Fruit fly (Drosophila melanogaster) whole organism, prepupa: ENCODE results near the gene CG10352.
A peak's percentile ranks its signal among the peaks of the same experiment; 100 is the strongest.

ENCODE experiments used
- Blimp-1 ChIP-seq: fragments of 200-800 bp; sonication (Bioruptor generic); optimal IDR thresholded peaks from 3 replicates; lab custom pipeline; 2017; ENCODE audit warnings: missing biosample characterization, missing genetic modification characterization, mild to moderate bottlenecking, moderate library complexity, missing genetic modification reagents
- CG10631 ChIP-seq: fragments of 200-800 bp; sonication (Bioruptor generic); optimal IDR thresholded peaks from 2 replicates; lab custom pipeline; 2016; ENCODE audit warnings: missing biosample characterization, missing genetic modification characterization
- CG10669 ChIP-seq: fragments of 200-800 bp; sonication (Bioruptor generic); optimal IDR thresholded peaks from 3 replicates; lab custom pipeline; 2018; ENCODE audit warnings: missing biosample characterization, mild to moderate bottlenecking, missing genetic modification characterization, moderate library complexity
- CG11294 ChIP-seq: fragments of 200-800 bp; sonication (Bioruptor generic); IDR thresholded peaks from 2 replicates; pipeline ENCODE4 v1.3.6; 2022; ENCODE audit warnings: missing biosample characterization, missing genetic modification characterization
- CG11762 ChIP-seq: fragments of 200-800 bp; sonication (Bioruptor generic); optimal IDR thresholded peaks from 3 replicates; lab custom pipeline; 2016; ENCODE audit warnings: missing biosample characterization, missing genetic modification characterization; ENCODE audit not compliant: insufficient read depth
- CG15336 ChIP-seq: fragments of 200-800 bp; sonication (Bioruptor generic); IDR thresholded peaks from 2 replicates; pipeline ENCODE4 v1.3.6; 2022; ENCODE audit warnings: missing biosample characterization, missing genetic modification characterization
- CG1621 ChIP-seq: fragments of 200-800 bp; sonication (Bioruptor generic); optimal IDR thresholded peaks from 3 replicates; lab custom pipeline; 2018; ENCODE audit warnings: missing biosample characterization, mild to moderate bottlenecking, missing genetic modification characterization
- CG3032 ChIP-seq: fragments of 200-800 bp; optimal IDR thresholded peaks from 2 replicates; lab custom pipeline; 2019; ENCODE audit warnings: missing biosample characterization, mild to moderate bottlenecking, missing genetic modification characterization, moderate library complexity
- CG32006 ChIP-seq: fragments of 200-800 bp; sonication (Bioruptor generic); optimal IDR thresholded peaks from 3 replicates; lab custom pipeline; 2017; ENCODE audit warnings: missing biosample characterization, mild to moderate bottlenecking, missing genetic modification characterization
- CG3919 ChIP-seq: fragments of 200-800 bp; sonication (Bioruptor generic); optimal IDR thresholded peaks from 3 replicates; lab custom pipeline; 2016; ENCODE audit warnings: missing biosample characterization, missing genetic modification characterization
- CG6276 ChIP-seq: fragments of 200-800 bp; sonication (Bioruptor generic); optimal IDR thresholded peaks from 2 replicates; lab custom pipeline; 2017; ENCODE audit warnings: missing biosample characterization, mild to moderate bottlenecking, missing genetic modification characterization
- CG6792 ChIP-seq: fragments of 200-800 bp; sonication (Bioruptor generic); optimal IDR thresholded peaks from 3 replicates; lab custom pipeline; 2016; ENCODE audit warnings: missing biosample characterization, missing genetic modification characterization
- CG6854 ChIP-seq: fragments of 200-800 bp; sonication (Bioruptor generic); optimal IDR thresholded peaks from 2 replicates; lab custom pipeline; 2017; ENCODE audit warnings: missing biosample characterization, mild to moderate bottlenecking, missing genetic modification characterization
- CG8119 ChIP-seq: fragments of 200-800 bp; sonication (Bioruptor generic); IDR thresholded peaks from 3 replicates; pipeline ENCODE4 v1.3.6; 2022; ENCODE audit warnings: missing biosample characterization, missing genetic modification characterization
- CG8319 ChIP-seq: fragments of 200-800 bp; sonication (Bioruptor generic); optimal IDR thresholded peaks from 3 replicates; lab custom pipeline; 2016; ENCODE audit warnings: missing biosample characterization, missing genetic modification characterization
- CG8632 ChIP-seq: fragments of 200-800 bp; sonication (Bioruptor generic); optimal IDR thresholded peaks from 3 replicates; lab custom pipeline; 2016; ENCODE audit warnings: missing biosample characterization, missing genetic modification characterization
- CG9139 ChIP-seq: fragments of 200-800 bp; sonication (Bioruptor generic); optimal IDR thresholded peaks from 3 replicates; lab custom pipeline; 2017; ENCODE audit warnings: missing biosample characterization, mild to moderate bottlenecking, missing genetic modification characterization
- Eip78C ChIP-seq: fragments of 200-800 bp; sonication (Bioruptor generic); peaks from one replicate; lab custom pipeline; 2016; ENCODE audit warnings: missing biosample characterization, missing genetic modification characterization
- Eip93F ChIP-seq: fragments of 200-800 bp; sonication (Bioruptor generic); optimal IDR thresholded peaks from 2 replicates; lab custom pipeline; 2016; ENCODE audit warnings: missing biosample characterization, mild to moderate bottlenecking, missing genetic modification characterization
- Ets21C ChIP-seq: fragments of 200-800 bp; sonication (Bioruptor generic); optimal IDR thresholded peaks from 3 replicates; lab custom pipeline; 2016; ENCODE audit warnings: missing biosample characterization, missing genetic modification characterization
- Ets96B ChIP-seq: fragments of 200-800 bp; optimal IDR thresholded peaks from 2 replicates; lab custom pipeline; 2019; ENCODE audit warnings: missing biosample characterization, mild to moderate bottlenecking, missing genetic modification characterization, moderate library complexity
- Hr4 ChIP-seq: fragments of 200-800 bp; sonication (Bioruptor generic); optimal IDR thresholded peaks from 3 replicates; lab custom pipeline; 2016; ENCODE audit warnings: missing biosample characterization, missing genetic modification characterization
- Lpt ChIP-seq: fragments of 200-800 bp; sonication (Bioruptor generic); optimal IDR thresholded peaks from 3 replicates; lab custom pipeline; 2016; ENCODE audit warnings: missing biosample characterization, missing genetic modification characterization
- Met ChIP-seq: fragments of 200-800 bp; sonication (Bioruptor generic); optimal IDR thresholded peaks from 3 replicates; lab custom pipeline; 2016; ENCODE audit warnings: missing biosample characterization, missing genetic modification characterization
- OdsH ChIP-seq: fragments of 200-800 bp; sonication (Bioruptor generic); optimal IDR thresholded peaks from 3 replicates; lab custom pipeline; 2016; ENCODE audit warnings: missing biosample characterization, missing genetic modification characterization
- Smox ChIP-seq: fragments of 200-800 bp; sonication (Bioruptor generic); optimal IDR thresholded peaks from 3 replicates; lab custom pipeline; 2016; ENCODE audit warnings: missing biosample characterization, missing genetic modification characterization
- Sox14 ChIP-seq: fragments of 200-800 bp; sonication (Bioruptor generic); optimal IDR thresholded peaks from 3 replicates; lab custom pipeline; 2016; ENCODE audit warnings: missing biosample characterization, missing genetic modification characterization
- Sox15 ChIP-seq: fragments of 200-800 bp; sonication (Bioruptor generic); optimal IDR thresholded peaks from 3 replicates; lab custom pipeline; 2016; ENCODE audit warnings: missing biosample characterization, missing genetic modification characterization
- achi ChIP-seq: fragments of 200-800 bp; sonication (Bioruptor generic); optimal IDR thresholded peaks from 3 replicates; lab custom pipeline; 2016; ENCODE audit warnings: missing biosample characterization, missing genetic modification characterization
- acj6 ChIP-seq: fragments of 200-800 bp; sonication (Bioruptor generic); optimal IDR thresholded peaks from 3 replicates; lab custom pipeline; 2016; ENCODE audit warnings: missing biosample characterization, missing genetic modification characterization
- cyc ChIP-seq: fragments of 200-800 bp; sonication (Bioruptor generic); optimal IDR thresholded peaks from 3 replicates; lab custom pipeline; 2016; ENCODE audit warnings: missing biosample characterization, missing genetic modification characterization
- dac ChIP-seq: fragments of 200-800 bp; sonication (Bioruptor generic); optimal IDR thresholded peaks from 2 replicates; lab custom pipeline; 2017; ENCODE audit warnings: missing biosample characterization, mild to moderate bottlenecking, missing genetic modification characterization
- dsx ChIP-seq: fragments of 200-800 bp; optimal IDR thresholded peaks from 3 replicates; lab custom pipeline; 2019; ENCODE audit warnings: missing biosample characterization, mild to moderate bottlenecking, missing genetic modification characterization, moderate library complexity; ENCODE audit not compliant: poor library complexity, severe bottlenecking
- eg ChIP-seq: fragments of 200-800 bp; sonication (Bioruptor generic); IDR thresholded peaks from 3 replicates; pipeline ENCODE4 v1.3.6; 2022; ENCODE audit warnings: missing biosample characterization, missing genetic modification characterization
- esn ChIP-seq: fragments of 200-800 bp; sonication (Bioruptor generic); optimal IDR thresholded peaks from 2 replicates; lab custom pipeline; 2016; ENCODE audit warnings: missing biosample characterization, mild to moderate bottlenecking, missing genetic modification characterization, moderate library complexity
- fd59A ChIP-seq: fragments of 200-800 bp; sonication (Bioruptor generic); optimal IDR thresholded peaks from 2 replicates; lab custom pipeline; 2017; ENCODE audit warnings: missing biosample characterization, mild to moderate bottlenecking, missing genetic modification characterization, missing genetic modification reagents
- fkh ChIP-seq: fragments of 200-800 bp; sonication (Bioruptor generic); optimal IDR thresholded peaks from 3 replicates; lab custom pipeline; 2017; ENCODE audit warnings: missing biosample characterization, mild to moderate bottlenecking, missing genetic modification characterization, moderate library complexity
- net ChIP-seq: fragments of 200-800 bp; sonication (Bioruptor generic); optimal IDR thresholded peaks from 3 replicates; lab custom pipeline; 2016; ENCODE audit warnings: missing biosample characterization, missing genetic modification characterization
- pdm3 ChIP-seq: fragments of 200-800 bp; sonication (Bioruptor generic); optimal IDR thresholded peaks from 3 replicates; lab custom pipeline; 2016; ENCODE audit warnings: missing biosample characterization, missing genetic modification characterization
- salr ChIP-seq, 2 experiments: fragments of 200-800 bp; sonication (Bioruptor generic); optimal IDR thresholded peaks; 3 replicates each; lab custom pipeline; 2016 to 2018; ENCODE audit warnings: missing biosample characterization in 2 of 2, missing genetic modification characterization in 2 of 2, mild to moderate bottlenecking in 1 of 2
- spab ChIP-seq: fragments of 200-800 bp; sonication (Bioruptor generic); optimal IDR thresholded peaks from 2 replicates; lab custom pipeline; 2017; ENCODE audit warnings: missing biosample characterization, mild to moderate bottlenecking, missing genetic modification characterization, missing genetic modification reagents
- ss ChIP-seq, 2 experiments: fragments of 200-800 bp; sonication (Bioruptor generic); optimal IDR thresholded peaks; 2 replicates in 1 of 2; 3 replicates in 1 of 2; lab custom pipeline; 2017 to 2018; ENCODE audit warnings: mild to moderate bottlenecking in 2 of 2, missing biosample characterization in 2 of 2, missing genetic modification characterization in 2 of 2, moderate library complexity in 1 of 2
- svp ChIP-seq: fragments of 200-800 bp; sonication (Bioruptor generic); peaks from one replicate; lab custom pipeline; 2016; ENCODE audit warnings: missing biosample characterization, missing genetic modification characterization
- topi ChIP-seq: fragments of 200-800 bp; sonication (Bioruptor generic); optimal IDR thresholded peaks from 3 replicates; lab custom pipeline; 2016; ENCODE audit warnings: missing biosample characterization, missing genetic modification characterization

The CG10352 gene

DNA sequence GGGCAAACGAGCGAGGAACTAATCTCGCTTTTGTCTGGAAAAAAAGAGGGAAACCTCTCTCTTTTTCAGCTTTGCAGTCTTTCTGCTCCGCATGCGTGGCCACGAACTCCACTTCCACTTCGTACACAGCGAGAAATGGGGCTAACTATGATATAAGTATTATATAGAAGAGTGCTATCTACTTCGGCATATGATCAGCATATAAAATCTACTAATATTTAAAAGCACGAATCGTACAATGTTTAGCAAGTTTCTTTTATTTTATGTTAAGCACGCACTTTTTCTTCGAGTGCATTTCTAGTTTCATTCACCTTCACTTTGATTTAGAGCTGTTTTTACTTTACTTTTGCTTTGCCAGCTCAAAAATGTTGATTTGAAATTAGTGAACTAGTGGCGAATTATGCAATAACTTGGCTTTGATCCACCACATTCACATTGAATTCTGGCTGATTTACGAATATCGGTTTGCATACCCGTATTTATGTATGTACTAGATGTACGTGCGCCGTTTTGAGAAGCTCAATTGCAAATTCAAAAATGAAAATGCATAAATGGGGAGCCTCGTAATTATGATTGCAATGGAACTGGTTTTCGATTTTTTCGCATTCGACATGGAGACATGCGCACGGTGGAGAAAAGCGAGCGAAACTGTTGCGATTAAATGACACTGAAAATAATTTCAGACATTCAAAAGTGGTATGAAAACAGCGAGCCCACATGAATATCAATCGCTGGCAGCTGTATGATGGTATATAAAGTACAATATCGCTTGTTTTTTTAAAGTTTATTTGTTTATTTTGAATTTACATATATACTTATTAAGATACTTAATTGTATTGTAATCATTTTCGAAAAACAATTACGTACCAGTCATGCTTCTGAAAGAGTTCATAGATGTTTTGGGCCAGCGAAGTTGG lies 19.2 kb downstream of the CG10352 start (continued):
- TF ChIP-seq Ets21C (GFP tag; lab: Kevin White, UChicago) = peak; percentile 61
- peak; percentile 90 for TF ChIP-seq achi (GFP tag; lab: Kevin White, UChicago)
- peak; percentile 78 for TF ChIP-seq CG8319 (GFP tag; lab: Kevin White, UChicago)
- peak; percentile 87 for TF ChIP-seq CG10631
- TF ChIP-seq Met (GFP tag; lab: Kevin White, UChicago) = peak; percentile 82
- TF ChIP-seq esn (GFP tag; lab: Kevin White, UChicago) = peak; percentile 86
- TF ChIP-seq CG32006 (GFP tag; lab: Kevin White, UChicago) = peak; percentile 95
- peak; percentile 90 for TF ChIP-seq Ets96B
- peak; percentile 80 to 82 for TF ChIP-seq salr (GFP tag; optimal IDR thresholded peaks at IDR 0.05; lab: Kevin White, UChicago)
- TF ChIP-seq dsx (GFP tag; lab: Kevin White, UChicago) = peak; percentile 95
- TF ChIP-seq CG8632 (GFP tag; lab: Kevin White, UChicago) = peak; percentile 89
- peak; percentile 88 for TF ChIP-seq svp (GFP tag; lab: Kevin White, UChicago)
- peak; percentile 88 for TF ChIP-seq CG11762
- peak; percentile 91 for TF ChIP-seq dac (GFP tag; lab: Kevin White, UChicago)
- TF ChIP-seq CG6276 (GFP tag; lab: Kevin White, UChicago) = peak; percentile 93
- TF ChIP-seq Sox15 (GFP tag; lab: Kevin White, UChicago) = peak; percentile 83
- TF ChIP-seq OdsH = peak; percentile 93
- peak; percentile 93 for TF ChIP-seq Lpt (GFP tag; lab: Kevin White, UChicago)
- peak; percentile 56 for TF ChIP-seq CG6854 (GFP tag; lab: Kevin White, UChicago)
- TF ChIP-seq Hr4 = peak; percentile 96
- peak; percentile 81 for TF ChIP-seq cyc (GFP tag; lab: Kevin White, UChicago)
- TF ChIP-seq ss (GFP tag; optimal IDR thresholded peaks at IDR 0.05; lab: Kevin White, UChicago) = peak; percentile 93 to 94
- TF ChIP-seq net = peak; percentile 95
- peak; percentile 90 for TF ChIP-seq fd59A (GFP tag; lab: Kevin White, UChicago)
- TF ChIP-seq Blimp-1 (GFP tag; lab: Kevin White, UChicago) = peak; percentile 51
- TF ChIP-seq CG8119 (GFP tag; lab: Robert Waterston, UW) = peak; percentile 96
- peak; percentile 75 for TF ChIP-seq Smox
- peak; percentile 2 for TF ChIP-seq fkh (GFP tag; lab: Kevin White, UChicago)
- peak; percentile 90 for TF ChIP-seq CG1621 (tag; lab: Kevin White, UChicago)
- TF ChIP-seq Sox14 (GFP tag; lab: Kevin White, UChicago) = peak; percentile 92
- peak; percentile 0 for TF ChIP-seq Eip93F (GFP tag; lab: Kevin White, UChicago)
- peak; percentile 98 for TF ChIP-seq eg
- TF ChIP-seq CG10669 (GFP tag; lab: Kevin White, UChicago) = peak; percentile 89
- peak; percentile 87 for TF ChIP-seq topi
- TF ChIP-seq acj6 = peak; percentile 93
- peak; percentile 88 for TF ChIP-seq CG6792
- peak; percentile 85 for TF ChIP-seq spab (GFP tag; lab: Kevin White, UChicago)
- peak; percentile 93 for TF ChIP-seq CG3919
- TF ChIP-seq CG11294 (GFP tag; lab: Robert Waterston, UW) = peak; percentile 93
- TF ChIP-seq pdm3 (GFP tag; lab: Kevin White, UChicago) = peak; percentile 93

DNA sequence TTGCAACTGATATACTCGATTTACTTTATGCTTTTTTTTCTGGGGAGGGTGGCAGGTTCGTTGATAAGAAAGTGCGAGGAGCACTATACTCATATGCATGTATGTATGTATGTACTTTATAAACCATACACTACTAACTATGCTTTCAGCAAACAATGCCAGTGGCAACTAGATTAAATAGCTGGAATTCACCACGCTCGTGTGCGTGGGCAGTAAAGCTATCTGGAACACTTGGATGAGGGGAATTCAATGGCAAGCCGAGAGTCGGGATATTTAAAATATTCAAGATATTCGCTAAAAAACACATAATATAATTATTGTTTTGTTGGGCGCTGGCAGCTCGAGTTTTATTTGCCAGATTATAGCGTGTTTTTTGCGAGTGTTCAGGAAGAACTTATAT lies 20.1 kb downstream of the CG10352 start:
- TF ChIP-seq svp (GFP tag; lab: Kevin White, UChicago) (peak; percentile 70), CG15336 (GFP tag; lab: Robert Waterston, UW) (peak; percentile 40; the same call in 1 of the 2 replicates), Eip78C (GFP tag; lab: Kevin White, UChicago) (peak; percentile 68), CG32006 (GFP tag; lab: Kevin White, UChicago) (peak; percentile 17), CG9139 (no peak), CG10669 (GFP tag; lab: Kevin White, UChicago) (peak; percentile 20), CG3032 (tag; lab: Kevin White, UChicago) (no peak), fkh (GFP tag; lab: Kevin White, UChicago) (peak; percentile 35), eg (0 out of 3 replicates have a peak, but pooled peaks have one; percentile 17), CG1621 (tag; lab: Kevin White, UChicago) (no peak), ss (GFP tag; optimal IDR thresholded peaks at IDR 0.05; lab: Kevin White, UChicago) (no peak)
